Fruit fly (Drosophila melanogaster) whole organism, prepupa: ENCODE results near the gene CG5958.

ENCODE experiments used
- Hr39 ChIP-seq: fragments of 200-800 bp; sonication (Bioruptor generic); optimal IDR thresholded peaks from 2 replicates; lab custom pipeline; 2016; ENCODE audit warnings: missing biosample characterization, missing genetic modification characterization
- cyc ChIP-seq: fragments of 200-800 bp; sonication (Bioruptor generic); optimal IDR thresholded peaks from 3 replicates; lab custom pipeline; 2016; ENCODE audit warnings: missing biosample characterization, missing genetic modification characterization
- vri ChIP-seq: fragments of 200-800 bp; sonication (Bioruptor generic); optimal IDR thresholded peaks from 3 replicates; lab custom pipeline; 2016; ENCODE audit warnings: missing biosample characterization, mild to moderate bottlenecking, missing genetic modification characterization

dm6 chr2L:7435475-7435874 is 2.2 kb upstream of the CG5958 start:
- TF ChIP-seq vri (GFP tag; lab: Kevin White, UChicago): no peak
- TF ChIP-seq Hr39: no peak
- TF ChIP-seq cyc (GFP tag; lab: Kevin White, UChicago): no peak
